Fruit fly (Drosophila melanogaster) whole organism, adult: ENCODE results near the gene CG7156.

Experiments used
- CG11617 ChIP-seq: fragments of 200-800 bp; sonication (Bioruptor generic); optimal IDR thresholded peaks from 2 replicates; lab custom pipeline; 2017; ENCODE audit warnings: mild to moderate bottlenecking, missing biosample characterization, missing genetic modification reagents, missing genetic modification characterization
- CG12768 ChIP-seq: fragments of 200-800 bp; sonication (Bioruptor generic); optimal IDR thresholded peaks from 2 replicates; lab custom pipeline; 2017; ENCODE audit warnings: missing biosample characterization, missing genetic modification characterization, mild to moderate bottlenecking, moderate library complexity, missing genetic modification reagents
- CG14711 ChIP-seq: fragments of 200-800 bp; sonication (Bioruptor generic); optimal IDR thresholded peaks from 2 replicates; lab custom pipeline; 2018; ENCODE audit warnings: missing biosample characterization, mild to moderate bottlenecking, missing genetic modification characterization, moderate library complexity
- CG1620 ChIP-seq: fragments of 200-800 bp; sonication (Bioruptor generic); optimal IDR thresholded peaks from 2 replicates; lab custom pipeline; 2016; ENCODE audit warnings: missing biosample characterization, missing genetic modification characterization
- CG33017 ChIP-seq: fragments of 200-800 bp; sonication (Bioruptor generic); optimal IDR thresholded peaks from 2 replicates; lab custom pipeline; 2018; ENCODE audit warnings: missing biosample characterization, mild to moderate bottlenecking, missing genetic modification characterization, moderate library complexity
- CG5204 ChIP-seq: fragments of 200-800 bp; sonication (Bioruptor generic); optimal IDR thresholded peaks from 2 replicates; lab custom pipeline; 2016; ENCODE audit warnings: missing biosample characterization, missing genetic modification characterization
- CG7045 ChIP-seq: fragments of 200-800 bp; sonication (Bioruptor generic); optimal IDR thresholded peaks from 2 replicates; lab custom pipeline; 2017; ENCODE audit warnings: missing biosample characterization, mild to moderate bottlenecking, missing genetic modification characterization
- CG7101 ChIP-seq: fragments of 200-800 bp; sonication (Bioruptor generic); optimal IDR thresholded peaks from 2 replicates; lab custom pipeline; 2018; ENCODE audit warnings: missing biosample characterization, mild to moderate bottlenecking, missing genetic modification characterization, moderate library complexity
- Clk ChIP-seq: fragments of 200-800 bp; sonication (Bioruptor generic); optimal IDR thresholded peaks from 2 replicates; lab custom pipeline; 2017; ENCODE audit warnings: missing biosample characterization, missing genetic modification characterization
- Crg-1 ChIP-seq: fragments of 200-800 bp; sonication (Bioruptor generic); optimal IDR thresholded peaks from 2 replicates; lab custom pipeline; 2016; ENCODE audit warnings: missing biosample characterization, missing genetic modification characterization
- Hr96 ChIP-seq: fragments of 200-800 bp; sonication (Bioruptor generic); optimal IDR thresholded peaks from 2 replicates; lab custom pipeline; 2016; ENCODE audit warnings: missing biosample characterization, missing genetic modification characterization
- Mnt ChIP-seq: fragments of 200-800 bp; sonication (Bioruptor generic); optimal IDR thresholded peaks from 2 replicates; lab custom pipeline; 2016; ENCODE audit warnings: missing biosample characterization, mild to moderate bottlenecking, missing genetic modification characterization
- bab1 ChIP-seq: fragments of 200-800 bp; sonication (Bioruptor generic); optimal IDR thresholded peaks from 3 replicates; lab custom pipeline; 2019; ENCODE audit warnings: missing biosample characterization, mild to moderate bottlenecking, missing genetic modification characterization, moderate library complexity
- cic ChIP-seq: fragments of 200-800 bp; sonication (Bioruptor generic); optimal IDR thresholded peaks from 2 replicates; lab custom pipeline; 2017; ENCODE audit warnings: missing biosample characterization, mild to moderate bottlenecking, missing genetic modification characterization, moderate library complexity
- cnc ChIP-seq, 2 experiments: fragments of >200 bp; optimal IDR thresholded peaks; 2 replicates each; lab custom pipeline; 2017
- kay ChIP-seq: fragments of 200-800 bp; sonication (Bioruptor generic); peaks from one replicate; lab custom pipeline; 2016; ENCODE audit warnings: missing biosample characterization, missing genetic modification characterization, borderline replicate concordance
- ovo ChIP-seq: fragments of 200-800 bp; sonication (Bioruptor generic); optimal IDR thresholded peaks from 2 replicates; lab custom pipeline; 2016; ENCODE audit warnings: missing biosample characterization, missing genetic modification characterization
- pad ChIP-seq: fragments of 200-800 bp; sonication (Bioruptor generic); optimal IDR thresholded peaks from 3 replicates; lab custom pipeline; 2017; ENCODE audit warnings: missing biosample characterization, missing genetic modification characterization, mild to moderate bottlenecking, moderate library complexity, missing genetic modification reagents
- tj ChIP-seq: fragments of 200-800 bp; sonication (Bioruptor generic); optimal IDR thresholded peaks from 3 replicates; lab custom pipeline; 2017; ENCODE audit warnings: missing biosample characterization, mild to moderate bottlenecking, missing genetic modification characterization, moderate library complexity
- toe ChIP-seq: fragments of 200-800 bp; sonication (Bioruptor generic); optimal IDR thresholded peaks from 2 replicates; lab custom pipeline; 2016; ENCODE audit warnings: missing biosample characterization, missing genetic modification characterization

The CG7156 gene

dm6 chr3R:18251876-18252275 lies 9.9 kb upstream of the CG7156 start:
- no peak for TF ChIP-seq Hr96
- TF ChIP-seq Mnt (GFP tag; lab: Kevin White, UChicago) = no peak
- TF ChIP-seq ovo (GFP tag; lab: Kevin White, UChicago) = no peak
- no peak for TF ChIP-seq bab1 (GFP tag; lab: Kevin White, UChicago)
- TF ChIP-seq toe = no peak
- TF ChIP-seq cnc (optimal IDR thresholded peaks at IDR 0.05; lab: Kevin White, UChicago) = no peak
- TF ChIP-seq CG1620 = no peak
- TF ChIP-seq CG12768 (GFP tag; lab: Kevin White, UChicago) = no peak
- no peak for TF ChIP-seq tj (GFP tag; lab: Kevin White, UChicago)
- no peak for TF ChIP-seq CG7045 (GFP tag; lab: Kevin White, UChicago)
- no peak for TF ChIP-seq kay
- TF ChIP-seq cic = no peak
- no peak for TF ChIP-seq Crg-1 (GFP tag; lab: Kevin White, UChicago)
- TF ChIP-seq Clk = no peak
- TF ChIP-seq CG14711 = no peak
- no peak for TF ChIP-seq CG11617 (GFP tag; lab: Kevin White, UChicago)
- TF ChIP-seq CG33017 (tag; lab: Kevin White, UChicago) = no peak
- no peak for TF ChIP-seq CG7101 (tag; lab: Kevin White, UChicago)
- TF ChIP-seq CG5204 (GFP tag; lab: Kevin White, UChicago) = no peak

DNA sequence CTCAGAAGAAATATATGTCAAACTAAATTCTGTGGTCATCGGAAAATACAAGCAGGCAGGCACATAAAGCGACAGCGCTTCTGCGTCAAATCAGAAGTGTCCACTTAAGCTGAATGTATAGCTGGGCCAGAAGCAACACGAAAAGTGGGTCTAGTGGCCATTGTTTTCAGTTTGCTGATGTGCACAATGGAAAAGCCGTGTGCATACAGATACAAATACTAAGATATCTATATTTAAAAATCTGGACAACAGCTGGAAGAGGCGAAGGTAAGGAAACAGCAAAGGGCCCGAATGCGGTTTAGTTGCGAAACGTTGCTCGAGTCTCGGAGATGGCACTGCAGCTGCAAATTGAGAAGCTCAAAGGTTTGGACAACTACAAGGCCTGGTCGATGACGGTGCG lies 8.9 kb upstream of the CG7156 start, which contains the start of gene CG18598:
Gene CG18598 (plus strand): TSS at position 301 of the 400 bp plus-strand sequence.
- TF ChIP-seq Crg-1 (GFP tag; lab: Kevin White, UChicago) (no peak), CG7101 (tag; lab: Kevin White, UChicago) (no peak), tj (GFP tag; lab: Kevin White, UChicago) (peak; percentile 26)

- TF ChIP-seq ovo (GFP tag; lab: Kevin White, UChicago) = peak; percentile 43
- no peak for TF ChIP-seq CG33017 (tag; lab: Kevin White, UChicago)
- peak; percentile 46 for TF ChIP-seq tj (GFP tag; lab: Kevin White, UChicago)
- TF ChIP-seq pad (GFP tag; lab: Kevin White, UChicago) = peak; percentile 19
Measured at dm6 chr3R:18249268-18249667, 7.3 kb upstream of the CG7156 start.

- peak; percentile 95 for TF ChIP-seq tj (GFP tag; lab: Kevin White, UChicago)
- peak; percentile 19 for TF ChIP-seq bab1 (GFP tag; lab: Kevin White, UChicago)
- no peak for TF ChIP-seq kay
- no peak for TF ChIP-seq CG14711
- TF ChIP-seq CG33017 (tag; lab: Kevin White, UChicago) = no peak
- TF ChIP-seq CG11617 (GFP tag; lab: Kevin White, UChicago) = no peak
- TF ChIP-seq CG12768 (GFP tag; lab: Kevin White, UChicago) = peak; percentile 68
- TF ChIP-seq cnc (optimal IDR thresholded peaks at IDR 0.05; lab: Kevin White, UChicago) = peak in 1 of 2 experiments; percentile 83
- no peak for TF ChIP-seq CG7045 (GFP tag; lab: Kevin White, UChicago)
- peak; percentile 84 for TF ChIP-seq cic
- TF ChIP-seq Mnt (GFP tag; lab: Kevin White, UChicago) = no peak
Measured at dm6 chr3R:18246041-18246440, 4.1 kb upstream of the CG7156 start.

DNA sequence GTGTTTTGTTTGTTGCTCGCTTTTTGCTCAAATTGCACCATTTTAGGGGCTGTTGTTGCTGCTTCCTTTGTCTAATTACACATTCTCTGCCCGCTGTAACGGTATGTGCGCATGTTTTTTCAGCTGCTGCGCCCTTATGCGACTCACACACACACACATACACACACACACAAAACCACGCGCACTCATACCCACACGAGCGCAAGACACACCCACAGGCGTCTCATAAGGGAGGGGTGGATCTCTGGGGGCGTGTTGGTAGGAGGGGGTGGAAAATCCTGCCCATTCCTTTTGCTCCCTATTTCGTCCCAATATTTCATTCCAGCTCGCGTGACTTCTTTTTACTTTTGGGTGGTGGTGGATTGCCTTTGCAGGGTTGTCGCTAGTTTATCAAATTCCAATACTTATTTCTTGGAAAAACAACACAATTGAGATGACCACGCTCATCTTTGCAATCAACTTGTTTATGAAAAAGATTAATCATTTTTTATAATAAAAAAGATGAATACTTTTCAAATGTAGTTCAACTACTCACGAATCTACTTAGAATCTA lies 3.2 kb upstream of the CG7156 start:
- TF ChIP-seq ovo (GFP tag; lab: Kevin White, UChicago) (peak; percentile 73), Crg-1 (GFP tag; lab: Kevin White, UChicago) (no peak), CG14711 (peak; percentile 80), toe (no peak), cic (no peak), CG7101 (tag; lab: Kevin White, UChicago) (no peak), kay (peak; percentile 73)

- TF ChIP-seq kay (no peak), Mnt (GFP tag; lab: Kevin White, UChicago) (peak; percentile 52), ovo (GFP tag; lab: Kevin White, UChicago) (no peak), CG11617 (GFP tag; lab: Kevin White, UChicago) (peak; percentile 20), cnc (optimal IDR thresholded peaks at IDR 0.05; lab: Kevin White, UChicago) (no peak), pad (GFP tag; lab: Kevin White, UChicago) (peak; percentile 82), CG7045 (GFP tag; lab: Kevin White, UChicago) (peak; percentile 36), Hr96 (peak; percentile 33), CG33017 (tag; lab: Kevin White, UChicago) (no peak), CG14711 (no peak), bab1 (GFP tag; lab: Kevin White, UChicago) (peak; percentile 6), CG1620 (peak; percentile 29), Crg-1 (GFP tag; lab: Kevin White, UChicago) (peak; percentile 53), tj (GFP tag; lab: Kevin White, UChicago) (peak; percentile 75), Clk (no peak), toe (no peak), CG5204 (GFP tag; lab: Kevin White, UChicago) (no peak), CG12768 (GFP tag; lab: Kevin White, UChicago) (peak; percentile 55), cic (peak; percentile 82), CG7101 (tag; lab: Kevin White, UChicago) (no peak)
Measured at dm6 chr3R:18244171-18245043, 2.4 kb upstream of the CG7156 start.
